Worm (Caenorhabditis elegans) whole organism, late embryonic: Measurements from ENCODE around the gene cyp-25A3.

Experiments used
- ceh-34 ChIP-seq: sonication (generic microtip); optimal IDR thresholded peaks from 2 replicates; lab custom pipeline; 2016; ENCODE audit warnings: mild to moderate bottlenecking, missing genetic modification characterization, missing compliant biosample characterization
- ceh-9 ChIP-seq: sonication (generic microtip); optimal IDR thresholded peaks from 2 replicates; lab custom pipeline; 2016; ENCODE audit warnings: mild to moderate bottlenecking, missing genetic modification characterization, inconsistent platforms, missing compliant biosample characterization
- ets-4 ChIP-seq: sonication (generic microtip); optimal IDR thresholded peaks from 2 replicates; lab custom pipeline; 2016; ENCODE audit warnings: missing genetic modification characterization, missing compliant biosample characterization
- lim-6 ChIP-seq: sonication (generic microtip); optimal IDR thresholded peaks from 2 replicates; lab custom pipeline; 2016; ENCODE audit warnings: missing genetic modification characterization, missing compliant biosample characterization
- zip-5 ChIP-seq: sonication (generic microtip); optimal IDR thresholded peaks from 2 replicates; lab custom pipeline; 2016; ENCODE audit warnings: missing genetic modification characterization, missing compliant biosample characterization

ce11 chrIII:3821969-3822453 lies 17.5 kb downstream of the cyp-25A3 start, which contains the start of gene amx-1:
- TF ChIP-seq ceh-34 (tag; lab: Kevin White, UChicago) (no peak), ets-4 (no peak), ceh-9 (tag; lab: Kevin White, UChicago) (no peak), zip-5 (no peak), lim-6 (tag; lab: Kevin White, UChicago) (no peak)
